Worm (Caenorhabditis elegans) whole organism, L3 larva: ENCODE data around the gene col-141.
A peak's percentile ranks its signal among the peaks of the same experiment; 100 is the strongest.

Source experiments
- R02D3.7 ChIP-seq: fragments of 150-350 bp; optimal IDR thresholded peaks from 2 replicates; lab custom pipeline; 2014; ENCODE audit warnings: missing biosample characterization, missing genetic modification characterization
- aly-2 ChIP-seq: fragments of 150-350 bp; optimal IDR thresholded peaks from 2 replicates; lab custom pipeline; 2014; ENCODE audit warnings: missing biosample characterization, missing genetic modification characterization
- ama-1 ChIP-seq: fragments of 150-350 bp; optimal IDR thresholded peaks from 2 replicates; lab custom pipeline; 2018
- ceh-82 ChIP-seq: fragments of 150-350 bp; optimal IDR thresholded peaks from 2 replicates; lab custom pipeline; 2014; ENCODE audit warnings: missing biosample characterization, missing genetic modification characterization
- egl-27 ChIP-seq: sonication (generic microtip); optimal IDR thresholded peaks from 4 replicates; lab custom pipeline; 2017; ENCODE audit warnings: missing biosample characterization, missing genetic modification reagents, missing genetic modification characterization
- egl-5 ChIP-seq: fragments of 150-350 bp; optimal IDR thresholded peaks from 2 replicates; lab custom pipeline; 2017; ENCODE audit warnings: missing biosample characterization, missing genetic modification reagents, missing genetic modification characterization, inconsistent platforms
- elt-1 ChIP-seq: fragments of 150-350 bp; optimal IDR thresholded peaks from 2 replicates; lab custom pipeline; 2014; ENCODE audit warnings: missing biosample characterization, missing genetic modification characterization
- elt-2 ChIP-seq: sonication (generic microtip); optimal IDR thresholded peaks from 2 replicates; lab custom pipeline; 2016; ENCODE audit warnings: missing genetic modification reagents, mild to moderate bottlenecking, missing genetic modification characterization, missing compliant biosample characterization
- eor-1 ChIP-seq, 2 experiments: fragments of 150-350 bp; optimal IDR thresholded peaks; 2 replicates each; lab custom pipeline; 2014 to 2018; ENCODE audit warnings: missing biosample characterization in 2 of 2, missing genetic modification characterization in 2 of 2
- fkh-2 ChIP-seq: fragments of 150-350 bp; optimal IDR thresholded peaks from 2 replicates; lab custom pipeline; 2014; ENCODE audit warnings: missing biosample characterization, missing genetic modification reagents, missing genetic modification characterization
- hmg-11 ChIP-seq: sonication (generic microtip); optimal IDR thresholded peaks from 2 replicates; lab custom pipeline; 2016; ENCODE audit warnings: missing genetic modification characterization, missing compliant biosample characterization
- jun-1 ChIP-seq: fragments of 150-350 bp; optimal IDR thresholded peaks from 2 replicates; lab custom pipeline; 2014; ENCODE audit warnings: missing biosample characterization, missing genetic modification reagents, missing genetic modification characterization
- lin-15B ChIP-seq: fragments of 150-350 bp; optimal IDR thresholded peaks from 2 replicates; lab custom pipeline; 2014; ENCODE audit warnings: missing biosample characterization, missing genetic modification characterization
- lin-39 ChIP-seq: fragments of 150-350 bp; optimal IDR thresholded peaks from 2 replicates; lab custom pipeline; 2018; ENCODE audit warnings: missing biosample characterization, missing genetic modification reagents, missing genetic modification characterization
- mdl-1 ChIP-seq: fragments of 150-350 bp; optimal IDR thresholded peaks from 2 replicates; lab custom pipeline; 2014; ENCODE audit warnings: missing biosample characterization, missing genetic modification characterization
- nfya-1 ChIP-seq: sonication (generic microtip); optimal IDR thresholded peaks from 2 replicates; lab custom pipeline; 2017; ENCODE audit warnings: missing genetic modification characterization, mild to moderate bottlenecking, missing compliant biosample characterization, antibody characterized with exemption, moderate library complexity; ENCODE audit not compliant: insufficient read depth
- nhr-12 ChIP-seq: fragments of 150-350 bp; optimal IDR thresholded peaks from 2 replicates; lab custom pipeline; 2014; ENCODE audit warnings: missing biosample characterization, missing genetic modification characterization
- nhr-23 ChIP-seq: fragments of 150-350 bp; optimal IDR thresholded peaks from 2 replicates; lab custom pipeline; 2014; ENCODE audit warnings: missing biosample characterization, missing genetic modification reagents, missing genetic modification characterization
- nhr-25 ChIP-seq: sonication (generic microtip); optimal IDR thresholded peaks from 2 replicates; lab custom pipeline; 2017; ENCODE audit warnings: missing biosample characterization, missing genetic modification characterization
- nhr-43 ChIP-seq: sonication (generic microtip); optimal IDR thresholded peaks from 2 replicates; lab custom pipeline; 2016; ENCODE audit warnings: mild to moderate bottlenecking, missing genetic modification characterization, missing compliant biosample characterization; ENCODE audit not compliant: poor library complexity, severe bottlenecking
- nhr-67 ChIP-seq: fragments of 150-350 bp; optimal IDR thresholded peaks from 2 replicates; lab custom pipeline; 2014; ENCODE audit warnings: missing biosample characterization, missing genetic modification characterization
- nhr-76 ChIP-seq: fragments of 150-350 bp; sonication (generic microtip); optimal IDR thresholded peaks from 5 replicates; lab custom pipeline; 2014; ENCODE audit warnings: missing biosample characterization, missing genetic modification characterization
- pha-4 ChIP-seq: fragments of 150-350 bp; optimal IDR thresholded peaks from 2 replicates; lab custom pipeline; 2014; ENCODE audit warnings: missing biosample characterization, missing genetic modification reagents, missing genetic modification characterization
- pqm-1 ChIP-seq: fragments of 150-350 bp; optimal IDR thresholded peaks from 2 replicates; lab custom pipeline; 2017; ENCODE audit warnings: missing biosample characterization, missing genetic modification characterization, inconsistent platforms
- sea-2 ChIP-seq: fragments of 150-350 bp; sonication (generic microtip); optimal IDR thresholded peaks from 4 replicates; lab custom pipeline; 2014; ENCODE audit warnings: missing biosample characterization, missing genetic modification reagents, missing genetic modification characterization
- snpc-4 ChIP-seq: fragments of 150-350 bp; optimal IDR thresholded peaks from 2 replicates; lab custom pipeline; 2014; ENCODE audit warnings: missing biosample characterization, missing genetic modification characterization
- tbx-2 ChIP-seq: sonication (generic microtip); optimal IDR thresholded peaks from 2 replicates; lab custom pipeline; 2016; ENCODE audit warnings: mild to moderate bottlenecking, missing genetic modification characterization, missing compliant biosample characterization
- unc-39 ChIP-seq: sonication (generic microtip); optimal IDR thresholded peaks from 4 replicates; lab custom pipeline; 2017; ENCODE audit warnings: missing biosample characterization, missing genetic modification characterization
- unc-62 ChIP-seq: fragments of 150-350 bp; sonication (generic microtip); optimal IDR thresholded peaks from 4 replicates; lab custom pipeline; 2014; ENCODE audit warnings: missing biosample characterization, missing genetic modification reagents, missing genetic modification characterization
- zag-1 ChIP-seq: fragments of 150-350 bp; optimal IDR thresholded peaks from 2 replicates; lab custom pipeline; 2014; ENCODE audit warnings: missing biosample characterization, missing genetic modification characterization
- ztf-11 ChIP-seq: fragments of 150-350 bp; optimal IDR thresholded peaks from 2 replicates; lab custom pipeline; 2014; ENCODE audit warnings: missing biosample characterization, missing genetic modification characterization
- ztf-4 ChIP-seq: fragments of 150-350 bp; optimal IDR thresholded peaks from 2 replicates; lab custom pipeline; 2014; ENCODE audit warnings: missing biosample characterization, missing genetic modification characterization

The col-141 gene

DNA sequence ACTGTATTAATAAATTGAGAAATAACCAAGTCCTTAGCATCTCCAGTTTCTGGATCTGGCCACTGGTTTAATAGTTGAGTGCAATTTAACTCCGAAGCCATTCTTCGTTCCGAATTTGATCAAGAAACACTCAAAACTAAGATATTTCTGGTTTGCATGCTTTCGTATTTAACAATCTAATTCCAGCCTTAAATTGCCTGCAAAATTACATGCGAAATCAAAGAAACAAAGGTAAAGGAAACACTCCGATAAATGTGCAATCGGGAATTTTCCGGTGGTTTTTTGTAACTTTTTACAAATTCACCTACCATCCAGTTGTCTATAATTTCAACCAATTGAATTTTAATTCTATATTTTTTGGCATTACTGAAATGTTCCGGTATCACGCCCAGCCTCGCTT lies 27.7 kb upstream of the col-141 start, which contains the start of gene dmsr-10:
dmsr-10 (minus strand) TSS at position 101 of the 400 bp plus-strand sequence.
- TF ChIP-seq ama-1 (lab: Kevin White, UChicago), result no peak
- no peak for TF ChIP-seq aly-2 (tag; lab: Kevin White, UChicago)
- TF ChIP-seq unc-62 (GFP tag; lab: Kevin White, UChicago), result no peak
- TF ChIP-seq lin-15B (tag; lab: Kevin White, UChicago), result no peak
- no peak for TF ChIP-seq tbx-2 (tag; lab: Kevin White, UChicago)
- no peak for TF ChIP-seq nhr-43 (tag; lab: Kevin White, UChicago)
- no peak for TF ChIP-seq nhr-12 (tag; lab: Kevin White, UChicago)
- no peak for TF ChIP-seq eor-1 (tag; optimal IDR thresholded peaks at IDR 0.05; lab: Kevin White, UChicago)
- no peak for TF ChIP-seq ztf-11 (tag; lab: Kevin White, UChicago)
- TF ChIP-seq jun-1 (tag; lab: Kevin White, UChicago), result no peak
- no peak for TF ChIP-seq egl-27
- TF ChIP-seq snpc-4, result no peak
- TF ChIP-seq nhr-25, result no peak
- TF ChIP-seq sea-2, result no peak
- TF ChIP-seq nfya-1 (tag; lab: Kevin White, UChicago), result no peak
- no peak for TF ChIP-seq R02D3.7

- TF ChIP-seq mdl-1 (tag; lab: Kevin White, UChicago), result no peak
Observed at ce11 chrV:6803992-6804391, 25.5 kb upstream of the col-141 start, which contains the start of gene dmsr-11. dmsr-11 (minus strand) TSS chrV:6804092.

DNA sequence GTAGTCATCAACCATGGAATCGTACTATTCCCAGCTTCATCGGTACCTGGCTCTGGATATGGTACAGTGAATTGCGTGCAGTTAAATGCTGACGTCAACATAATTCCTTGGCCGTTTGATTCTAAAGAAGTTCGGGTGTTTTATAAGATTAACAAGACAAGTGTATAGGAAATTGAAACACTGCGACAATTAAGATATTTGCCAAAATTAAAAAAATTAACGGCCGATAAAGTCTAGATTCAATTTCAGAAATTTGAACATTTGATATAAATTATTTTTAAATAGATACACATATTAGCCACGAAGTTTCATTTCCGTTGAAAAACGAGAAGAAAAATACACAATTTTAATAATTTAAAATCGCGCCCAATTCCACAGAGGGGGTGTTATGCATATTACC lies 23.2 kb upstream of the col-141 start, which contains the start of gene dmsr-12:
dmsr-12 (minus strand) TSS at position 101 of the 400 bp plus-strand sequence.
- no peak for TF ChIP-seq eor-1 (tag; optimal IDR thresholded peaks at IDR 0.05; lab: Kevin White, UChicago)
- TF ChIP-seq, all 47 proteins: peak for 0

- TF ChIP-seq elt-1 (tag; lab: Kevin White, UChicago) (no peak), nhr-25 (no peak), fkh-2 (no peak), zag-1 (tag; lab: Kevin White, UChicago) (no peak), unc-62 (GFP tag; lab: Kevin White, UChicago) (no peak), unc-39 (no peak), nhr-67 (tag; lab: Kevin White, UChicago) (no peak), ceh-82 (tag; lab: Kevin White, UChicago) (no peak), lin-39 (tag; lab: Kevin White, UChicago) (no peak), R02D3.7 (no peak), ztf-4 (no peak), egl-27 (no peak), nhr-23 (no peak), nfya-1 (tag; lab: Kevin White, UChicago) (no peak), nhr-43 (tag; lab: Kevin White, UChicago) (no peak), egl-5 (no peak), nhr-76 (tag; lab: Kevin White, UChicago) (no peak), hmg-11 (tag; lab: Kevin White, UChicago) (no peak)
Observed at ce11 chrV:6808962-6809361, 20.5 kb upstream of the col-141 start, which contains the start of gene dmsr-16. dmsr-16 (minus strand) TSS chrV:6809062.

DNA sequence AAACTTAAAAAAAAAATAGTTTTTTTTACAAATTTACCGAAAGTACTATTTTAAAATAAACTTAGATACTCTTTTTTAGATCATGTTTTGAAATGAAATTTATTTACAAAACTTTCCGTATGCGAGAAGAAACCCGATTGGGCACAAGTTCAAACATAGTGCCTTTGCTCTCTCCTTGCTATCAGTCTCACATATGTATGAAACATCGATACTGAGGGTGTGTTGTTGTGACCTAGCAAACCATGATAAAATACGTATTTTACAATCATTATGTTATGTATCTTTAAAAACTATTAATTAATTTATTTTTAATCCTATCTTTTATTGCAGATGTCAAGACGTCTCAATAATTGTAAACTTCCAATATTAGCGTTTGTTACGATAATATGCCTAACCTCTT lies 19.4 kb upstream of the col-141 start:
- TF ChIP-seq lin-39 (tag; lab: Kevin White, UChicago), result no peak
- peak; percentile 21 for TF ChIP-seq pqm-1 (tag; lab: Kevin White, UChicago)
- TF ChIP-seq elt-2 (tag; lab: Kevin White, UChicago), result peak; percentile 54
- TF ChIP-seq pha-4 (tag; lab: Kevin White, UChicago), result peak; percentile 11

DNA sequence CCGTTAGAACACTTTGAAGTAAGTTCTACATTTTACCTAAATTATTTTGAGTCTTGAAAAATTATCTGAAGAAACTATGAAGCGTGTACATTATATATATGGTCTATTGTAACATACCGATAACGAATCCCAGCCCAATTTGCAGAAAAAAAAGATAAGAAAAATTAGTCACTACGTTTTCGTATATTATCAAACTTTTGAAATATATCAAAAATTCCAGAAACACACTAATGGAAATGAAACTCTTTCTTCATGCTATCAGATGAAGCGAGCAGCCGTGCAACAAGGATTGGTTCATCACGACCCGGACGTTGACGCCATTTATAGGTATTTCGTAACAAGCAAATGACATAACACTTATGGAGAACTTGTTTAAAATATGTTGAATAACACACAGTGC lies 17.6 kb upstream of the col-141 start:
- peak; percentile 77 for TF ChIP-seq elt-2 (tag; lab: Kevin White, UChicago)
- no peak for TF ChIP-seq ceh-82 (tag; lab: Kevin White, UChicago)
- peak; percentile 77 for TF ChIP-seq pqm-1 (tag; lab: Kevin White, UChicago)
